Worm (Caenorhabditis elegans) whole organism, mixed stage, embryonic: ENCODE measurements around the gene B0336.12.
A peak's percentile ranks its signal among the peaks of the same experiment; 100 is the strongest.

ENCODE experiments used
- M03D4.4 ChIP-seq: sonication (generic microtip); optimal IDR thresholded peaks from 2 replicates; lab custom pipeline; 2017; ENCODE audit warnings: mild to moderate bottlenecking, missing genetic modification characterization, missing compliant biosample characterization
- bed-3 ChIP-seq: fragments of 200-800 bp; sonication (Bioruptor generic); optimal IDR thresholded peaks from 3 replicates; lab custom pipeline; 2018; ENCODE audit warnings: mild to moderate bottlenecking, missing genetic modification characterization, moderate library complexity, missing compliant biosample characterization
- blmp-1 ChIP-seq: fragments of 150-350 bp; optimal IDR thresholded peaks from 2 replicates; lab custom pipeline; 2014; ENCODE audit warnings: missing biosample characterization, missing genetic modification characterization
- ceh-39 ChIP-seq: fragments of 150-350 bp; optimal IDR thresholded peaks from 2 replicates; lab custom pipeline; 2014; ENCODE audit warnings: missing biosample characterization, missing genetic modification characterization
- ceh-43 ChIP-seq: fragments of 200-800 bp; sonication (Bioruptor generic); optimal IDR thresholded peaks from 2 replicates; lab custom pipeline; 2018; ENCODE audit warnings: mild to moderate bottlenecking, missing genetic modification characterization, moderate library complexity, missing compliant biosample characterization
- ceh-83 ChIP-seq: fragments of 200-800 bp; sonication (Bioruptor generic); optimal IDR thresholded peaks from 2 replicates; lab custom pipeline; 2018; ENCODE audit warnings: mild to moderate bottlenecking, missing genetic modification characterization, missing compliant biosample characterization
- ces-1 ChIP-seq: fragments of 150-350 bp; optimal IDR thresholded peaks from 2 replicates; lab custom pipeline; 2014; ENCODE audit warnings: missing biosample characterization, missing genetic modification reagents, missing genetic modification characterization
- cnd-1 ChIP-seq: fragments of 200-800 bp; sonication (Bioruptor generic); optimal IDR thresholded peaks from 2 replicates; lab custom pipeline; 2018; ENCODE audit warnings: mild to moderate bottlenecking, missing genetic modification characterization, missing compliant biosample characterization
- drap-1 ChIP-seq: fragments of 200-800 bp; sonication (Bioruptor generic); optimal IDR thresholded peaks from 3 replicates; lab custom pipeline; 2018; ENCODE audit warnings: mild to moderate bottlenecking, missing genetic modification characterization, missing compliant biosample characterization
- elt-1 ChIP-seq: sonication (generic microtip); optimal IDR thresholded peaks from 2 replicates; lab custom pipeline; 2017; ENCODE audit warnings: missing genetic modification characterization, mild to moderate bottlenecking, missing compliant biosample characterization, antibody characterized with exemption, moderate library complexity, borderline replicate concordance; ENCODE audit not compliant: insufficient read depth
- elt-3 ChIP-seq: fragments of 150-350 bp; optimal IDR thresholded peaks from 2 replicates; lab custom pipeline; 2014; ENCODE audit warnings: missing biosample characterization, missing genetic modification characterization
- flh-1 ChIP-seq: fragments of 200-800 bp; sonication (Bioruptor generic); optimal IDR thresholded peaks from 2 replicates; lab custom pipeline; 2018; ENCODE audit warnings: mild to moderate bottlenecking, missing genetic modification characterization, moderate library complexity, missing compliant biosample characterization
- ham-2 ChIP-seq: fragments of 200-800 bp; sonication (Bioruptor generic); optimal IDR thresholded peaks from 2 replicates; lab custom pipeline; 2018; ENCODE audit warnings: mild to moderate bottlenecking, missing genetic modification characterization, missing compliant biosample characterization
- hlh-1 ChIP-seq: fragments of 150-350 bp; optimal IDR thresholded peaks from 2 replicates; lab custom pipeline; 2014; ENCODE audit warnings: missing biosample characterization, missing genetic modification reagents, missing genetic modification characterization
- lin-13 ChIP-seq: fragments of 150-350 bp; optimal IDR thresholded peaks from 2 replicates; lab custom pipeline; 2014; ENCODE audit warnings: missing biosample characterization, missing genetic modification characterization
- lin-32 ChIP-seq: fragments of 200-800 bp; sonication (Bioruptor generic); optimal IDR thresholded peaks from 2 replicates; lab custom pipeline; 2018; ENCODE audit warnings: mild to moderate bottlenecking, missing genetic modification characterization, missing compliant biosample characterization
- lsy-2 ChIP-seq: fragments of 150-350 bp; optimal IDR thresholded peaks from 2 replicates; lab custom pipeline; 2014; ENCODE audit warnings: missing biosample characterization, missing genetic modification characterization
- mab-5 ChIP-seq: fragments of 150-350 bp; optimal IDR thresholded peaks from 2 replicates; lab custom pipeline; 2014; ENCODE audit warnings: missing biosample characterization, missing genetic modification characterization
- mep-1 ChIP-seq: fragments of 150-350 bp; optimal IDR thresholded peaks from 2 replicates; lab custom pipeline; 2017; ENCODE audit warnings: missing biosample characterization, missing genetic modification reagents, missing genetic modification characterization, inconsistent platforms
- mls-2 ChIP-seq: sonication (generic microtip); optimal IDR thresholded peaks from 2 replicates; lab custom pipeline; 2016; ENCODE audit warnings: mild to moderate bottlenecking, missing genetic modification characterization, moderate library complexity, missing compliant biosample characterization
- nhr-12 ChIP-seq: fragments of 150-350 bp; optimal IDR thresholded peaks from 2 replicates; lab custom pipeline; 2014; ENCODE audit warnings: missing biosample characterization, missing genetic modification characterization
- nhr-2 ChIP-seq: fragments of 150-350 bp; optimal IDR thresholded peaks from 2 replicates; lab custom pipeline; 2014; ENCODE audit warnings: missing biosample characterization, missing genetic modification characterization
- nhr-28 ChIP-seq: fragments of 150-350 bp; optimal IDR thresholded peaks from 2 replicates; lab custom pipeline; 2014; ENCODE audit warnings: missing biosample characterization, missing genetic modification characterization
- nhr-76 ChIP-seq: sonication (generic microtip); optimal IDR thresholded peaks from 2 replicates; lab custom pipeline; 2017; ENCODE audit warnings: missing biosample characterization, missing genetic modification characterization
- pha-4 ChIP-seq: fragments of 150-350 bp; optimal IDR thresholded peaks from 2 replicates; lab custom pipeline; 2018; ENCODE audit warnings: missing biosample characterization, missing genetic modification reagents, missing genetic modification characterization
- sem-2 ChIP-seq: fragments of 200-800 bp; sonication (Bioruptor generic); optimal IDR thresholded peaks from 2 replicates; lab custom pipeline; 2018; ENCODE audit warnings: mild to moderate bottlenecking, missing genetic modification characterization, missing compliant biosample characterization
- snpc-4 ChIP-seq: fragments of 150-350 bp; optimal IDR thresholded peaks from 2 replicates; lab custom pipeline; 2014; ENCODE audit warnings: missing biosample characterization, missing genetic modification characterization
- sptf-1 ChIP-seq: sonication (generic microtip); optimal IDR thresholded peaks from 2 replicates; lab custom pipeline; 2017; ENCODE audit warnings: mild to moderate bottlenecking, missing genetic modification characterization, moderate library complexity, missing compliant biosample characterization
- tbx-8 ChIP-seq: fragments of 200-800 bp; sonication (Bioruptor generic); optimal IDR thresholded peaks from 2 replicates; lab custom pipeline; 2018; ENCODE audit warnings: mild to moderate bottlenecking, missing genetic modification characterization, moderate library complexity, missing compliant biosample characterization
- unc-120 ChIP-seq: sonication (generic microtip); optimal IDR thresholded peaks from 2 replicates; lab custom pipeline; 2017; ENCODE audit warnings: missing genetic modification characterization, missing compliant biosample characterization; ENCODE audit not compliant: poor library complexity, severe bottlenecking
- unc-39 ChIP-seq: fragments of 150-350 bp; optimal IDR thresholded peaks from 2 replicates; lab custom pipeline; 2014; ENCODE audit warnings: missing biosample characterization, missing genetic modification characterization
- unc-62 ChIP-seq: fragments of 150-350 bp; optimal IDR thresholded peaks from 2 replicates; lab custom pipeline; 2014; ENCODE audit warnings: missing biosample characterization, missing genetic modification reagents, missing genetic modification characterization
- ztf-11 ChIP-seq: fragments of 150-350 bp; optimal IDR thresholded peaks from 2 replicates; lab custom pipeline; 2014; ENCODE audit warnings: missing biosample characterization, missing genetic modification characterization

Gene B0336.12

ce11 chrIII:5729367-5729766 is 19.4 kb upstream of the B0336.12 start:
- TF ChIP-seq blmp-1 (tag; lab: Kevin White, UChicago) (no peak), M03D4.4 (tag; lab: Kevin White, UChicago) (no peak), ham-2 (no peak), elt-1 (tag; lab: Kevin White, UChicago) (no peak), ceh-83 (GFP tag; lab: Kevin White, UChicago) (no peak), mab-5 (tag; lab: Kevin White, UChicago) (no peak), tbx-8 (GFP tag; lab: Kevin White, UChicago) (no peak), mep-1 (no peak), ceh-39 (tag; lab: Kevin White, UChicago) (no peak), nhr-2 (tag; lab: Kevin White, UChicago) (no peak), flh-1 (GFP tag; lab: Kevin White, UChicago) (no peak), nhr-76 (tag; lab: Kevin White, UChicago) (no peak)

ce11 chrIII:5727827-5728226 is 17.9 kb upstream of the B0336.12 start, which contains the start of gene egg-1:
Gene egg-1, plus strand, starts transcription at chrIII:5728180.
- TF ChIP-seq ceh-39 (tag; lab: Kevin White, UChicago) (no peak), flh-1 (GFP tag; lab: Kevin White, UChicago) (no peak), ceh-43 (GFP tag; lab: Kevin White, UChicago) (no peak), unc-62 (GFP tag; lab: Kevin White, UChicago) (no peak), ham-2 (no peak), snpc-4 (no peak), mep-1 (no peak), drap-1 (GFP tag; lab: Kevin White, UChicago) (no peak), lin-32 (GFP tag; lab: Kevin White, UChicago) (no peak), hlh-1 (no peak), cnd-1 (tag; lab: Kevin White, UChicago) (no peak), sem-2 (GFP tag; lab: Kevin White, UChicago) (no peak), nhr-2 (tag; lab: Kevin White, UChicago) (no peak), nhr-76 (tag; lab: Kevin White, UChicago) (no peak), ces-1 (GFP tag; lab: Kevin White, UChicago) (no peak), elt-3 (tag; lab: Kevin White, UChicago) (no peak), tbx-8 (GFP tag; lab: Kevin White, UChicago) (no peak), bed-3 (no peak), nhr-12 (tag; lab: Kevin White, UChicago) (no peak), ztf-11 (tag; lab: Kevin White, UChicago) (no peak)

ce11 chrIII:5722550-5722949 is 12.6 kb upstream of the B0336.12 start, which contains the start of gene wrm-1:
Gene wrm-1, plus strand, starts transcription at chrIII:5722850.
- TF ChIP-seq cnd-1 (tag; lab: Kevin White, UChicago) (no peak), sem-2 (GFP tag; lab: Kevin White, UChicago) (no peak), mab-5 (tag; lab: Kevin White, UChicago) (no peak)

ce11 chrIII:5721888-5722287 is 11.9 kb upstream of the B0336.12 start:
- TF ChIP-seq mep-1 (peak; percentile 24), ceh-39 (tag; lab: Kevin White, UChicago) (no peak), mls-2 (no peak), ces-1 (GFP tag; lab: Kevin White, UChicago) (peak; percentile 38)

ce11 chrIII:5721488-5721887 is 11.5 kb upstream of the B0336.12 start:
- no peak for TF ChIP-seq flh-1 (GFP tag; lab: Kevin White, UChicago)
- TF ChIP-seq unc-62 (GFP tag; lab: Kevin White, UChicago): peak; percentile 75
- TF ChIP-seq ces-1 (GFP tag; lab: Kevin White, UChicago): peak; percentile 45
- TF ChIP-seq, all 35 proteins: peak for 2

ce11 chrIII:5720266-5721019 is 10.5 kb upstream of the B0336.12 start:
- TF ChIP-seq elt-3 (tag; lab: Kevin White, UChicago) (no peak), unc-62 (GFP tag; lab: Kevin White, UChicago) (no peak), ceh-43 (GFP tag; lab: Kevin White, UChicago) (no peak), lin-32 (GFP tag; lab: Kevin White, UChicago) (peak; percentile 73), mls-2 (no peak), snpc-4 (no peak), blmp-1 (tag; lab: Kevin White, UChicago) (no peak), ces-1 (GFP tag; lab: Kevin White, UChicago) (peak; percentile 99), elt-1 (tag; lab: Kevin White, UChicago) (no peak), sptf-1 (tag; lab: Kevin White, UChicago) (no peak), nhr-76 (tag; lab: Kevin White, UChicago) (no peak), nhr-2 (tag; lab: Kevin White, UChicago) (peak; percentile 59), ceh-83 (GFP tag; lab: Kevin White, UChicago) (no peak), ceh-39 (tag; lab: Kevin White, UChicago) (no peak), ham-2 (no peak), unc-39 (tag; lab: Kevin White, UChicago) (no peak), ztf-11 (tag; lab: Kevin White, UChicago) (peak; percentile 0), mab-5 (tag; lab: Kevin White, UChicago) (no peak), hlh-1 (peak; percentile 15), flh-1 (GFP tag; lab: Kevin White, UChicago) (no peak), nhr-12 (tag; lab: Kevin White, UChicago) (no peak), pha-4 (tag; lab: Kevin White, UChicago) (no peak), lin-13 (tag; lab: Kevin White, UChicago) (no peak), M03D4.4 (tag; lab: Kevin White, UChicago) (peak; percentile 15), nhr-28 (tag; lab: Kevin White, UChicago) (no peak), drap-1 (GFP tag; lab: Kevin White, UChicago) (no peak), sem-2 (GFP tag; lab: Kevin White, UChicago) (no peak), unc-120 (tag; lab: Kevin White, UChicago) (no peak), lsy-2 (no peak)
